Worm (Caenorhabditis elegans): ENCODE measurements around the gene ZK105.14.

The ZK105.14 gene

ce11 chrV:7734909-7735308 is 13.1 kb upstream of the ZK105.14 start, which contains the start of gene clic-1 (continued):
- TF ChIP-seq T23F11.4 (GFP tag; optimal IDR thresholded peaks at IDR 0.05) (no peak), ets-4 (tag; optimal IDR thresholded peaks at IDR 0.05) (peak; percentile 11), ceh-31 (tag; optimal IDR thresholded peaks at IDR 0.05) (peak; percentile 29), ceh-2 (tag; optimal IDR thresholded peaks at IDR 0.05) (no peak), madf-2 (tag; optimal IDR thresholded peaks at IDR 0.05) (no peak), pat-9 (tag; optimal IDR thresholded peaks at IDR 0.05) (no peak), F13H6.1 (tag; optimal IDR thresholded peaks at IDR 0.05) (no peak), pag-3 (tag; optimal IDR thresholded peaks at IDR 0.05; ENCODE audit: borderline replicate concordance) (no peak), Y22D7AL.16 (tag; optimal IDR thresholded peaks at IDR 0.05) (no peak), hlh-8 (tag; optimal IDR thresholded peaks at IDR 0.05) (no peak), dmd-4 (tag; optimal IDR thresholded peaks at IDR 0.05; ENCODE audit: borderline replicate concordance) (no peak), unc-42 (tag; optimal IDR thresholded peaks at IDR 0.05) (peak; percentile 68), elt-2 (tag; optimal IDR thresholded peaks at IDR 0.05) (no peak)

ce11 chrV:7733240-7733765 is 11.5 kb upstream of the ZK105.14 start:
- TF ChIP-seq ahr-1 (tag; optimal IDR thresholded peaks at IDR 0.05), result no peak
- TF ChIP-seq eyg-1 (tag; optimal IDR thresholded peaks at IDR 0.05), result no peak

ce11 chrV:7730488-7730887 is 8.6 kb upstream of the ZK105.14 start:
- TF ChIP-seq nhr-11 (tag; optimal IDR thresholded peaks at IDR 0.05) (no peak), F13H6.1 (tag; optimal IDR thresholded peaks at IDR 0.05) (no peak), lin-11 (tag; optimal IDR thresholded peaks at IDR 0.05) (no peak), ref-2 (tag; optimal IDR thresholded peaks at IDR 0.05) (no peak), dmd-4 (tag; optimal IDR thresholded peaks at IDR 0.05; ENCODE audit: borderline replicate concordance) (no peak), lim-6 (tag; optimal IDR thresholded peaks at IDR 0.05) (no peak), C38D4.7 (GFP tag; optimal IDR thresholded peaks at IDR 0.05) (no peak), hlh-13 (GFP tag; optimal IDR thresholded peaks at IDR 0.05) (no peak), gmeb-2 (tag; optimal IDR thresholded peaks at IDR 0.05) (no peak), ceh-2 (tag; optimal IDR thresholded peaks at IDR 0.05) (no peak), ceh-9 (tag; optimal IDR thresholded peaks at IDR 0.05) (no peak), nfya-1 (tag; optimal IDR thresholded peaks at IDR 0.05) (peak; percentile 3), syd-9 (tag; optimal IDR thresholded peaks at IDR 0.05) (no peak), ceh-45 (GFP tag; IDR thresholded peaks at IDR 0.05) (no peak), odd-2 (tag; optimal IDR thresholded peaks at IDR 0.05) (no peak), pat-9 (tag; optimal IDR thresholded peaks at IDR 0.05) (no peak), fkh-6 (tag; optimal IDR thresholded peaks at IDR 0.05) (no peak), K02D7.2 (tag; optimal IDR thresholded peaks at IDR 0.05) (peak; percentile 7), ceh-22 (tag; optimal IDR thresholded peaks at IDR 0.05) (no peak), T23F11.4 (GFP tag; optimal IDR thresholded peaks at IDR 0.05) (peak; percentile 8), che-1 (tag; optimal IDR thresholded peaks at IDR 0.05) (no peak), elt-2 (tag; optimal IDR thresholded peaks at IDR 0.05) (peak; percentile 5), dve-1 (tag; optimal IDR thresholded peaks at IDR 0.05) (peak; percentile 15)

ce11 chrV:7728679-7729027 is 6.8 kb upstream of the ZK105.14 start, which contains the start of gene Y97E10C.1:
Y97E10C.1 (plus strand) TSS chrV:7728879.
- no peak for TF ChIP-seq ztf-16 (tag; optimal IDR thresholded peaks at IDR 0.05)
- TF ChIP-seq C38D4.7 (GFP tag; optimal IDR thresholded peaks at IDR 0.05), result no peak
- TF ChIP-seq ceh-48 (tag; optimal IDR thresholded peaks at IDR 0.05), result no peak
- no peak for TF ChIP-seq eyg-1 (tag; optimal IDR thresholded peaks at IDR 0.05)
- no peak for TF ChIP-seq sox-2 (GFP tag; IDR thresholded peaks at IDR 0.05)
- no peak for TF ChIP-seq hlh-6 (tag; optimal IDR thresholded peaks at IDR 0.05)
- no peak for TF ChIP-seq nfya-1 (tag; optimal IDR thresholded peaks at IDR 0.05)
- no peak for TF ChIP-seq T23F11.4 (GFP tag; optimal IDR thresholded peaks at IDR 0.05)
- TF ChIP-seq ceh-18 (tag; optimal IDR thresholded peaks at IDR 0.05), result no peak
- TF ChIP-seq unc-55 (GFP tag; optimal IDR thresholded peaks at IDR 0.05), result no peak
- no peak for TF ChIP-seq elt-4 (tag; optimal IDR thresholded peaks at IDR 0.05)
- TF ChIP-seq ceh-30 (tag; optimal IDR thresholded peaks at IDR 0.05), result no peak
- no peak for TF ChIP-seq odd-2 (tag; optimal IDR thresholded peaks at IDR 0.05)
- TF ChIP-seq nhr-11 (tag; optimal IDR thresholded peaks at IDR 0.05), result no peak
- TF ChIP-seq F13H6.1 (tag; optimal IDR thresholded peaks at IDR 0.05), result no peak
- no peak for TF ChIP-seq rnt-1 (tag; optimal IDR thresholded peaks at IDR 0.05)
